Fruit fly (Drosophila melanogaster): ENCODE results near the gene cno.
A peak's percentile ranks its signal among the peaks of the same experiment; 100 is the strongest.

cno gene

dm6 chr3R:5215334-5216307 lies 1.6 kb downstream of the cno start:
- TF ChIP-seq Ets21C (GFP tag; optimal IDR thresholded peaks at IDR 0.05) (peak; percentile 87), ss (GFP tag; optimal IDR thresholded peaks at IDR 0.05) (peak; percentile 85 to 90), CG15336 (GFP tag; IDR thresholded peaks at IDR 0.05) (peak; percentile 91), Hr4 (GFP tag; optimal IDR thresholded peaks at IDR 0.05) (peak; percentile 83), CG6854 (GFP tag; optimal IDR thresholded peaks at IDR 0.05) (peak; percentile 72), CG6163 (GFP tag; IDR thresholded peaks at IDR 0.05) (peak; percentile 92), CG6808 (GFP tag; optimal IDR thresholded peaks at IDR 0.05) (peak; percentile 92), CG3032 (tag; optimal IDR thresholded peaks at IDR 0.05) (peak; percentile 90), cyc (GFP tag; optimal IDR thresholded peaks at IDR 0.05) (peak; percentile 91), dac (GFP tag; optimal IDR thresholded peaks at IDR 0.05) (peak; percentile 78), Smox (GFP tag; optimal IDR thresholded peaks at IDR 0.05) (peak; percentile 91), achi (GFP tag; optimal IDR thresholded peaks at IDR 0.05) (peak; percentile 89), Hr38 (GFP tag; optimal IDR thresholded peaks at IDR 0.05) (peak; percentile 82), fd85E (GFP tag; optimal IDR thresholded peaks at IDR 0.05) (peak; percentile 69), vri (GFP tag; optimal IDR thresholded peaks at IDR 0.05) (peak; percentile 88), Eip78C (GFP tag) (peak; percentile 97), CG6276 (GFP tag; optimal IDR thresholded peaks at IDR 0.05) (peak; percentile 82), CG1621 (tag; optimal IDR thresholded peaks at IDR 0.05) (peak; percentile 86), lz (GFP tag; optimal IDR thresholded peaks at IDR 0.05) (peak; percentile 90), Blimp-1 (GFP tag; optimal IDR thresholded peaks at IDR 0.05) (peak; percentile 74), fd59A (GFP tag; optimal IDR thresholded peaks at IDR 0.05) (peak; percentile 86), Lpt (GFP tag; optimal IDR thresholded peaks at IDR 0.05) (peak; percentile 84), Ets96B (tag; optimal IDR thresholded peaks at IDR 0.05) (peak; percentile 90), Gug (GFP tag; IDR thresholded peaks at IDR 0.05) (peak; percentile 69), CG16779 (tag; optimal IDR thresholded peaks at IDR 0.05) (peak; percentile 83), Eip75B (GFP tag; optimal IDR thresholded peaks at IDR 0.05) (peak; percentile 92), OdsH (GFP tag; optimal IDR thresholded peaks at IDR 0.05) (peak; percentile 92), pdm3 (GFP tag; optimal IDR thresholded peaks at IDR 0.05) (peak; percentile 93), CG10669 (GFP tag; optimal IDR thresholded peaks at IDR 0.05) (peak; percentile 87), CG9139 (GFP tag; optimal IDR thresholded peaks at IDR 0.05) (peak; percentile 43), fkh (GFP tag; optimal IDR thresholded peaks at IDR 0.05) (peak; percentile 100), CG8119 (GFP tag; IDR thresholded peaks at IDR 0.05) (peak; percentile 78), CG11762 (GFP tag; optimal IDR thresholded peaks at IDR 0.05; ENCODE audit: insufficient read depth) (peak; percentile 78), Met (GFP tag; optimal IDR thresholded peaks at IDR 0.05) (peak; percentile 93), esn (GFP tag; optimal IDR thresholded peaks at IDR 0.05) (peak; percentile 94), CG10631 (GFP tag; optimal IDR thresholded peaks at IDR 0.05) (peak; percentile 89), CG8319 (GFP tag; optimal IDR thresholded peaks at IDR 0.05) (peak; percentile 77), salr (GFP tag; optimal IDR thresholded peaks at IDR 0.05) (peak; percentile 71 to 83), Hr39 (GFP tag; optimal IDR thresholded peaks at IDR 0.05) (peak; percentile 92), CG31627 (GFP tag; optimal IDR thresholded peaks at IDR 0.05) (peak; percentile 92), dsx (GFP tag; optimal IDR thresholded peaks at IDR 0.05; ENCODE audit: poor library complexity, severe bottlenecking) (peak; percentile 80), CG32006 (GFP tag; optimal IDR thresholded peaks at IDR 0.05) (peak; percentile 89), acj6 (GFP tag; optimal IDR thresholded peaks at IDR 0.05) (peak; percentile 92), CG4318 (GFP tag; optimal IDR thresholded peaks at IDR 0.05) (peak; percentile 74), eg (GFP tag; IDR thresholded peaks at IDR 0.05) (peak; percentile 86), CG7368 (GFP tag; optimal IDR thresholded peaks at IDR 0.05) (peak; percentile 78), CG6792 (GFP tag; optimal IDR thresholded peaks at IDR 0.05) (peak; percentile 91), Eip93F (GFP tag; optimal IDR thresholded peaks at IDR 0.05) (peak; percentile 11), spab (GFP tag; optimal IDR thresholded peaks at IDR 0.05) (peak; percentile 84)
